Fruit fly (Drosophila melanogaster) whole organism, embryonic: ENCODE data around the gene Atx-1.

Source experiments
- Adf1 ChIP-seq: fragments of 200-800 bp; sonication (Bioruptor generic); IDR thresholded peaks from 2 replicates; pipeline ENCODE4 v1.3.6; 2022; ENCODE audit warnings: missing biosample characterization, missing genetic modification characterization
- Awh ChIP-seq: fragments of 200-800 bp; sonication (Bioruptor generic); IDR thresholded peaks from 2 replicates; pipeline ENCODE4, ENCODE4 v1.3.6; 2022; ENCODE audit warnings: missing biosample characterization, missing genetic modification characterization
- Bdp1 ChIP-seq: fragments of 200-800 bp; sonication (Bioruptor generic); optimal IDR thresholded peaks from 3 replicates; lab custom pipeline; 2016; ENCODE audit warnings: missing biosample characterization, missing genetic modification characterization
- CG10462 ChIP-seq: fragments of 200-800 bp; sonication (Bioruptor generic); optimal IDR thresholded peaks from 2 replicates; lab custom pipeline; 2016; ENCODE audit warnings: missing biosample characterization, missing genetic modification characterization
- CG12071 ChIP-seq: fragments of 200-800 bp; sonication (Bioruptor generic); optimal IDR thresholded peaks from 3 replicates; lab custom pipeline; 2018; ENCODE audit warnings: missing biosample characterization, mild to moderate bottlenecking, missing genetic modification characterization
- CG12236 ChIP-seq: fragments of 200-800 bp; sonication (Bioruptor generic); optimal IDR thresholded peaks from 2 replicates; lab custom pipeline; 2016; ENCODE audit warnings: missing biosample characterization, missing genetic modification characterization
- CG1233 ChIP-seq: fragments of 200-800 bp; sonication (Bioruptor generic); optimal IDR thresholded peaks from 4 replicates; lab custom pipeline; 2018; ENCODE audit warnings: missing biosample characterization, mild to moderate bottlenecking, missing genetic modification characterization
- CG13424 ChIP-seq: fragments of 200-800 bp; sonication (Bioruptor generic); optimal IDR thresholded peaks from 2 replicates; lab custom pipeline; 2019; ENCODE audit warnings: missing biosample characterization, mild to moderate bottlenecking, missing genetic modification characterization, moderate library complexity
- CG17829 ChIP-seq: fragments of 200-800 bp; optimal IDR thresholded peaks from 2 replicates; lab custom pipeline; 2019; ENCODE audit warnings: missing biosample characterization, mild to moderate bottlenecking, missing genetic modification characterization, moderate library complexity
- CG1792 ChIP-seq: fragments of 200-800 bp; sonication (Bioruptor generic); optimal IDR thresholded peaks from 2 replicates; lab custom pipeline; 2016; ENCODE audit warnings: missing biosample characterization, missing genetic modification characterization
- CG18011 ChIP-seq: fragments of 200-800 bp; sonication (Bioruptor generic); optimal IDR thresholded peaks from 2 replicates; lab custom pipeline; 2017; ENCODE audit warnings: missing biosample characterization, missing genetic modification characterization, mild to moderate bottlenecking, moderate library complexity, missing genotype
- CG18599 ChIP-seq: fragments of 200-800 bp; sonication (Bioruptor generic); optimal IDR thresholded peaks from 3 replicates; lab custom pipeline; 2017; ENCODE audit warnings: missing biosample characterization, missing genetic modification characterization, mild to moderate bottlenecking, moderate library complexity, missing genetic modification reagents
- CG2129 ChIP-seq: fragments of 200-800 bp; sonication (Bioruptor generic); IDR thresholded peaks from 2 replicates; pipeline ENCODE4 v1.3.6; 2022; ENCODE audit warnings: missing biosample characterization, missing genetic modification characterization; ENCODE audit not compliant: partially characterized antibody
- CG2199 ChIP-seq: fragments of 200-800 bp; sonication (Bioruptor generic); IDR thresholded peaks from 3 replicates; pipeline ENCODE4 v1.3.6; 2022; ENCODE audit warnings: missing biosample characterization, missing genetic modification characterization
- CG2875 ChIP-seq: fragments of 200-800 bp; sonication (Bioruptor generic); optimal IDR thresholded peaks from 2 replicates; lab custom pipeline; 2017; ENCODE audit warnings: missing biosample characterization, mild to moderate bottlenecking, missing genetic modification characterization, missing genetic modification reagents
- CG31441 ChIP-seq: fragments of 200-800 bp; sonication (Bioruptor generic); IDR thresholded peaks from 2 replicates; pipeline ENCODE4 v1.3.6; 2022; ENCODE audit warnings: missing biosample characterization, missing genetic modification characterization
- CG32532 ChIP-seq: fragments of 200-800 bp; sonication (Bioruptor generic); IDR thresholded peaks from 2 replicates; pipeline ENCODE4 v1.3.6; 2022; ENCODE audit warnings: missing biosample characterization, missing genetic modification characterization
- CG4820 ChIP-seq: fragments of 200-800 bp; sonication (Bioruptor generic); optimal IDR thresholded peaks from 3 replicates; lab custom pipeline; 2016; ENCODE audit warnings: missing biosample characterization, missing genetic modification characterization
- CG6254 ChIP-seq: fragments of 200-800 bp; sonication (Bioruptor generic); optimal IDR thresholded peaks from 3 replicates; lab custom pipeline; 2017; ENCODE audit warnings: mild to moderate bottlenecking, missing biosample characterization, missing genetic modification reagents, missing genetic modification characterization
- CG6272 ChIP-seq: fragments of 200-800 bp; sonication (Bioruptor generic); IDR thresholded peaks from 2 replicates; pipeline ENCODE4 v1.3.6; 2022; ENCODE audit warnings: missing biosample characterization, missing genetic modification characterization
- CG7357 ChIP-seq: fragments of 200-800 bp; sonication (Bioruptor generic); IDR thresholded peaks from 3 replicates; pipeline ENCODE4 v1.3.6; 2022; ENCODE audit warnings: missing biosample characterization, missing genetic modification characterization
- CG7372 ChIP-seq: fragments of 200-800 bp; sonication (Bioruptor generic); IDR thresholded peaks from 2 replicates; pipeline ENCODE4 v1.3.6; 2022; ENCODE audit warnings: missing biosample characterization, missing genetic modification characterization
- CG8290 ChIP-seq, 3 experiments: fragments of 200-800 bp; sonication (Bioruptor generic); optimal IDR thresholded peaks; 2 replicates each; lab custom pipeline; 2016 to 2019; ENCODE audit warnings: missing biosample characterization in 3 of 3, missing genetic modification characterization in 3 of 3, mild to moderate bottlenecking in 2 of 3, moderate library complexity in 1 of 3
- Dbx ChIP-seq: fragments of 200-800 bp; sonication (Bioruptor generic); IDR thresholded peaks from 3 replicates; pipeline ENCODE4 v1.3.6; 2022; ENCODE audit warnings: missing biosample characterization, missing genetic modification characterization
- Deaf1 ChIP-seq: fragments of 200-800 bp; optimal IDR thresholded peaks from 3 replicates; lab custom pipeline; 2019; ENCODE audit warnings: missing biosample characterization, mild to moderate bottlenecking, missing genetic modification characterization, moderate library complexity
- E2f1 ChIP-seq: fragments of 200-800 bp; sonication (Bioruptor generic); IDR thresholded peaks from 2 replicates; pipeline ENCODE4 v1.3.6; 2022; ENCODE audit warnings: missing biosample characterization, missing genetic modification characterization
- ERR ChIP-seq: fragments of 200-800 bp; sonication (Bioruptor generic); optimal IDR thresholded peaks from 2 replicates; lab custom pipeline; 2016; ENCODE audit warnings: missing biosample characterization, missing genetic modification characterization
- Fer2 ChIP-seq: fragments of 200-800 bp; sonication (Bioruptor generic); optimal IDR thresholded peaks from 2 replicates; lab custom pipeline; 2018; ENCODE audit warnings: missing biosample characterization, mild to moderate bottlenecking, missing genetic modification characterization, moderate library complexity
- Hr3 ChIP-seq: fragments of 200-800 bp; sonication (Bioruptor generic); optimal IDR thresholded peaks from 3 replicates; lab custom pipeline; 2016; ENCODE audit warnings: missing biosample characterization, missing genetic modification characterization
- Sin3A ChIP-seq: fragments of >200 bp; optimal IDR thresholded peaks from 2 replicates; lab custom pipeline; 2018
- Sry-β ChIP-seq: fragments of 200-800 bp; sonication (Bioruptor generic); optimal IDR thresholded peaks from 2 replicates; lab custom pipeline; 2018; ENCODE audit warnings: missing biosample characterization, mild to moderate bottlenecking, missing genetic modification characterization, moderate library complexity
- Tbp ChIP-seq: fragments of >200 bp; optimal IDR thresholded peaks from 2 replicates; lab custom pipeline; 2018; ENCODE audit warnings: missing biosample characterization, missing genetic modification characterization
- Xbp1 ChIP-seq: fragments of 200-800 bp; sonication (Bioruptor generic); optimal IDR thresholded peaks from 3 replicates; lab custom pipeline; 2016; ENCODE audit warnings: missing biosample characterization, mild to moderate bottlenecking, missing genetic modification characterization
- amos ChIP-seq: fragments of 200-800 bp; sonication (Bioruptor generic); IDR thresholded peaks from 2 replicates; pipeline ENCODE4 v1.3.6; 2022; ENCODE audit warnings: missing biosample characterization, missing genetic modification characterization; ENCODE audit not compliant: partially characterized antibody
- bowl ChIP-seq: fragments of 200-800 bp; sonication (Bioruptor generic); IDR thresholded peaks from 2 replicates; pipeline ENCODE4 v1.3.6; 2022; ENCODE audit warnings: missing biosample characterization, missing genetic modification characterization
- ci ChIP-seq: fragments of 200-800 bp; sonication (Bioruptor generic); IDR thresholded peaks from 3 replicates; pipeline ENCODE4 v1.3.6; 2022; ENCODE audit warnings: missing biosample characterization, missing genetic modification characterization
- cwo ChIP-seq: fragments of 200-800 bp; sonication (Bioruptor generic); optimal IDR thresholded peaks from 3 replicates; lab custom pipeline; 2017; ENCODE audit warnings: missing biosample characterization, missing genetic modification characterization, mild to moderate bottlenecking, moderate library complexity, missing genetic modification reagents
- fd96Cb ChIP-seq: fragments of 200-800 bp; sonication (Bioruptor generic); optimal IDR thresholded peaks from 2 replicates; lab custom pipeline; 2018; ENCODE audit warnings: missing biosample characterization, mild to moderate bottlenecking, missing genetic modification characterization, moderate library complexity
- gce ChIP-seq: fragments of 200-800 bp; sonication (Bioruptor generic); IDR thresholded peaks from 3 replicates; pipeline ENCODE4 v1.3.6; 2022; ENCODE audit warnings: missing biosample characterization, missing genetic modification characterization
- gro ChIP-seq: fragments of 200-800 bp; sonication (Bioruptor generic); optimal IDR thresholded peaks from 2 replicates; lab custom pipeline; 2016; ENCODE audit warnings: missing biosample characterization, missing genetic modification characterization
- maf-S ChIP-seq: fragments of 200-800 bp; sonication (Bioruptor generic); optimal IDR thresholded peaks from 2 replicates; lab custom pipeline; 2016; ENCODE audit warnings: missing biosample characterization, missing genetic modification characterization
- sens ChIP-seq: fragments of 200-800 bp; sonication (Bioruptor generic); peaks from one replicate; lab custom pipeline; 2016; ENCODE audit warnings: missing biosample characterization, missing genetic modification characterization
- sens-2 ChIP-seq: fragments of 200-800 bp; sonication (Bioruptor generic); IDR thresholded peaks from 2 replicates; pipeline ENCODE4 v1.3.6; 2022; ENCODE audit warnings: missing biosample characterization, missing genetic modification characterization
- slou ChIP-seq: fragments of 200-800 bp; sonication (Bioruptor generic); optimal IDR thresholded peaks from 3 replicates; lab custom pipeline; 2016; ENCODE audit warnings: missing biosample characterization, missing genetic modification characterization
- sob ChIP-seq: fragments of 200-800 bp; sonication (Bioruptor generic); IDR thresholded peaks from 2 replicates; pipeline ENCODE4 v1.3.6; 2022; ENCODE audit warnings: missing biosample characterization, missing genetic modification characterization
- sqz ChIP-seq: fragments of 200-800 bp; sonication (Bioruptor generic); optimal IDR thresholded peaks from 3 replicates; lab custom pipeline; 2018; ENCODE audit warnings: missing biosample characterization, mild to moderate bottlenecking, missing genetic modification characterization
- trem ChIP-seq: fragments of 200-800 bp; optimal IDR thresholded peaks from 3 replicates; lab custom pipeline; 2019; ENCODE audit warnings: missing biosample characterization, mild to moderate bottlenecking, missing genetic modification characterization, moderate library complexity
- twi ChIP-seq: fragments of 200-800 bp; optimal IDR thresholded peaks from 2 replicates; lab custom pipeline; 2019; ENCODE audit warnings: missing biosample characterization, mild to moderate bottlenecking, missing genetic modification characterization, moderate library complexity
- usp ChIP-seq: fragments of >200 bp; optimal IDR thresholded peaks from 2 replicates; lab custom pipeline; 2017; ENCODE audit warnings: missing biosample characterization, missing genetic modification characterization
- zf30C ChIP-seq: fragments of 200-800 bp; sonication (Bioruptor generic); optimal IDR thresholded peaks from 3 replicates; lab custom pipeline; 2018; ENCODE audit warnings: missing biosample characterization, mild to moderate bottlenecking, missing genetic modification characterization
- zfh2 ChIP-seq: fragments of 200-800 bp; sonication (Bioruptor generic); optimal IDR thresholded peaks from 2 replicates; lab custom pipeline; 2016; ENCODE audit warnings: missing biosample characterization, missing genetic modification characterization

Atx-1 gene

DNA sequence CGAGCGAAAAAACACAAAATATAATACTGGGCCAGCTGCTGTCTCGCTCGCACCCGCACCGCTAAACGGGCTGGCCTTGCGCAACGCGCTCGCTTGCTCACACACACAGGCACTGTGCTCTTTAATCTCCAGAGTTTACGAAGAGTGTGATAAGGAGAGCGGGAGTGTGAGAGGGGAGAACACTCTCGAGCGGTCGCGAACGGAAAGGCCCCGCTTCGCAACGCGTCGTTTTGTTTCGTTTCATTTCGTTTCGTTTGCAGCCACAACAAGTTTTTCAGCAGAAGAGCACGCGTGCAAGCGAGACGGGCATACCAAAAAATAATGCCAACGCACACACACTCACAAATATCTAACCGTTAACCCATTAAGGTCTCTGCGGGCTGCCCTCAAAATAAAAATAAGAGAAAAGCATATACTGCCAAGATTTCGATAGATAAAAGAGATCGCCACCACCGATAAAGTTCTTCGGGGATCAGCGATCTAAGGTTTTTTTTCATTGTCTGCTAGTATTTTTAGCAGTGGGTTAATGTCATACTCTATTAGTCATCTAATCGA, 38.6 kb downstream of the Atx-1 start (continued):
- peak; percentile 74; the same call in 2 of the 3 replicates for TF ChIP-seq ci
- TF ChIP-seq sens, result peak; percentile 84
- peak; percentile 66 for TF ChIP-seq zfh2 (GFP tag; lab: Kevin White, UChicago)
- peak; percentile 33 for TF ChIP-seq maf-S
- no peak for TF ChIP-seq CG6254
- TF ChIP-seq Awh (GFP tag; lab: Robert Waterston, UW), result no peak
- no peak; the same call in 2 of the 3 replicates for TF ChIP-seq CG7357 (GFP tag; lab: Robert Waterston, UW)
- TF ChIP-seq CG18011 (GFP tag; lab: Kevin White, UChicago), result no peak
- 0 out of 2 replicates have a peak, but pooled peaks have one; percentile 23 for TF ChIP-seq sens-2 (GFP tag; lab: Robert Waterston, UW)
- TF ChIP-seq trem, result peak; percentile 24
- peak; percentile 59 for TF ChIP-seq E2f1
- TF ChIP-seq Sin3A (lab: Kevin White, UChicago), result no peak
- peak; percentile 74 for TF ChIP-seq CG18599 (GFP tag; lab: Kevin White, UChicago)
- TF ChIP-seq CG13424, result peak; percentile 60
- peak; percentile 48 for TF ChIP-seq zf30C
- TF ChIP-seq fd96Cb (tag; lab: Kevin White, UChicago), result peak; percentile 42
- peak; percentile 41 for TF ChIP-seq CG31441 (GFP tag; lab: Robert Waterston, UW)
- TF ChIP-seq Deaf1 (tag; lab: Kevin White, UChicago), result peak; percentile 99
- TF ChIP-seq CG2129 (GFP tag; lab: Robert Waterston, UW), result no peak
- no peak for TF ChIP-seq CG2875 (GFP tag; lab: Kevin White, UChicago)
- TF ChIP-seq CG1233, result peak; percentile 100
- peak; percentile 62 for TF ChIP-seq CG7372 (GFP tag; lab: Robert Waterston, UW)
- no peak for TF ChIP-seq usp (GFP tag; lab: Kevin White, UChicago)
- TF ChIP-seq ERR (GFP tag; lab: Kevin White, UChicago), result no peak
- no peak for TF ChIP-seq CG1792
- no peak for TF ChIP-seq amos (GFP tag; lab: Robert Waterston, UW)
- TF ChIP-seq cwo (GFP tag; lab: Kevin White, UChicago), result peak; percentile 18
- peak; percentile 6 for TF ChIP-seq Hr3 (GFP tag; lab: Kevin White, UChicago)
- TF ChIP-seq bowl (GFP tag; lab: Robert Waterston, UW), result 0 out of 2 replicates have a peak, but pooled peaks have one; percentile 25
- peak; percentile 85 for TF ChIP-seq sqz (GFP tag; lab: Kevin White, UChicago)
- no peak for TF ChIP-seq slou (GFP tag; lab: Kevin White, UChicago)
- TF ChIP-seq Fer2 (tag; lab: Kevin White, UChicago), result peak; percentile 22
- TF ChIP-seq CG4820 (GFP tag; lab: Kevin White, UChicago), result no peak
- no peak for TF ChIP-seq Sry-β (GFP tag; lab: Kevin White, UChicago)
- TF ChIP-seq Bdp1 (GFP tag; lab: Kevin White, UChicago), result no peak
- TF ChIP-seq CG6272 (GFP tag; lab: Robert Waterston, UW), result peak; percentile 41
- peak; percentile 80 for TF ChIP-seq CG32532 (GFP tag; lab: Robert Waterston, UW)
- TF ChIP-seq CG17829 (tag; lab: Kevin White, UChicago), result peak; percentile 9
- peak; percentile 6 for TF ChIP-seq CG12071 (GFP tag; lab: Kevin White, UChicago)
- peak; percentile 69; the same call in 2 of the 3 replicates for TF ChIP-seq Dbx (GFP tag; lab: Robert Waterston, UW)
- no peak for TF ChIP-seq CG10462 (GFP tag; lab: Kevin White, UChicago)
- TF ChIP-seq twi (tag; lab: Kevin White, UChicago), result peak; percentile 5
- no peak for TF ChIP-seq CG8290 (GFP tag; optimal IDR thresholded peaks at IDR 0.05; lab: Kevin White, UChicago)
- peak; percentile 39 to 81 for TF ChIP-seq CG8290 (tag; optimal IDR thresholded peaks at IDR 0.05; lab: Kevin White, UChicago)
- peak; percentile 13 for TF ChIP-seq gro (GFP tag; lab: Kevin White, UChicago)
- no peak for TF ChIP-seq CG12236 (GFP tag; lab: Kevin White, UChicago)
- TF ChIP-seq Adf1, result peak; percentile 89
- TF ChIP-seq Xbp1, result peak; percentile 17
- peak; percentile 25; the same call in 1 of the 3 replicates for TF ChIP-seq gce (GFP tag; lab: Robert Waterston, UW)
- TF ChIP-seq Tbp (GFP tag; lab: Kevin White, UChicago), result no peak
- TF ChIP-seq sob (GFP tag; lab: Robert Waterston, UW), result peak; percentile 66
- peak; percentile 88 for TF ChIP-seq CG2199 (GFP tag; lab: Robert Waterston, UW)
